Worm (Caenorhabditis elegans) whole organism, mixed stage, embryonic: ENCODE results near the gene nhr-107.

Experiments
- ces-1 ChIP-seq: fragments of 150-350 bp; optimal IDR thresholded peaks from 2 replicates; lab custom pipeline; 2014; ENCODE audit warnings: missing biosample characterization, missing genetic modification reagents, missing genetic modification characterization
- elt-1 ChIP-seq: sonication (generic microtip); optimal IDR thresholded peaks from 2 replicates; lab custom pipeline; 2017; ENCODE audit warnings: missing genetic modification characterization, mild to moderate bottlenecking, missing compliant biosample characterization, antibody characterized with exemption, moderate library complexity, borderline replicate concordance; ENCODE audit not compliant: insufficient read depth
- elt-3 ChIP-seq: fragments of 150-350 bp; optimal IDR thresholded peaks from 2 replicates; lab custom pipeline; 2014; ENCODE audit warnings: missing biosample characterization, missing genetic modification characterization
- mab-5 ChIP-seq: fragments of 150-350 bp; optimal IDR thresholded peaks from 2 replicates; lab custom pipeline; 2014; ENCODE audit warnings: missing biosample characterization, missing genetic modification characterization
- mep-1 ChIP-seq: fragments of 150-350 bp; optimal IDR thresholded peaks from 2 replicates; lab custom pipeline; 2017; ENCODE audit warnings: missing biosample characterization, missing genetic modification reagents, missing genetic modification characterization, inconsistent platforms
- nhr-237 ChIP-seq: fragments of 150-350 bp; optimal IDR thresholded peaks from 2 replicates; lab custom pipeline; 2014; ENCODE audit warnings: missing biosample characterization, missing genetic modification characterization
- snpc-4 ChIP-seq: fragments of 150-350 bp; optimal IDR thresholded peaks from 2 replicates; lab custom pipeline; 2014; ENCODE audit warnings: missing biosample characterization, missing genetic modification characterization
- unc-39 ChIP-seq: fragments of 150-350 bp; optimal IDR thresholded peaks from 2 replicates; lab custom pipeline; 2014; ENCODE audit warnings: missing biosample characterization, missing genetic modification characterization
- unc-62 ChIP-seq: fragments of 150-350 bp; optimal IDR thresholded peaks from 2 replicates; lab custom pipeline; 2014; ENCODE audit warnings: missing biosample characterization, missing genetic modification reagents, missing genetic modification characterization
- zip-8 ChIP-seq: fragments of 150-350 bp; optimal IDR thresholded peaks from 2 replicates; lab custom pipeline; 2014; ENCODE audit warnings: missing biosample characterization, missing genetic modification characterization
- ztf-11 ChIP-seq: fragments of 150-350 bp; optimal IDR thresholded peaks from 2 replicates; lab custom pipeline; 2014; ENCODE audit warnings: missing biosample characterization, missing genetic modification characterization

DNA sequence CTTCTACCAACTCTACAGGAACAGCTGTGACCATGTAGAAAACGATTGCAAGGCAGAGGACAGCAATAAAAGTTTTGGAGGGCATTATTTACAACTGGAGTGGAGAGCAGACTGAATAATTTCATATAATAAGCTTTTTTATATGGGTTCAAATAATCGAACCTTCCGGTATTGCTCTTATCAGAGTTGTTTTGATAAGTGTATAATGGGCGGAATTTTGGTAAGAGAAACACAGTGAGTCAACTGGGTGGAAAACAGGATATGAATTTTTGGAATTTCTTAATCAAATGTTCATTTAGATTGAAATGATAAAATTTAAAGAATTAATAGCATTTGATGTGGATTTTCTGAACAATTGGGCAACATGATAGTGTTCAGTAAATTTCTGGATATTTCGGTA, 47.1 kb downstream of the nhr-107 start, which contains the start of gene Y57E12B.11:
- TF ChIP-seq ces-1 (GFP tag; lab: Kevin White, UChicago) (no peak), mab-5 (tag; lab: Kevin White, UChicago) (no peak), ztf-11 (tag; lab: Kevin White, UChicago) (no peak), unc-62 (GFP tag; lab: Kevin White, UChicago) (no peak), elt-1 (no peak), unc-39 (tag; lab: Kevin White, UChicago) (no peak), mep-1 (tag; lab: Kevin White, UChicago) (no peak), zip-8 (tag; lab: Kevin White, UChicago) (no peak), elt-3 (no peak), snpc-4 (no peak), nhr-237 (no peak)
